Fruit fly (Drosophila melanogaster): ENCODE results near the gene CG8664.

DNA sequence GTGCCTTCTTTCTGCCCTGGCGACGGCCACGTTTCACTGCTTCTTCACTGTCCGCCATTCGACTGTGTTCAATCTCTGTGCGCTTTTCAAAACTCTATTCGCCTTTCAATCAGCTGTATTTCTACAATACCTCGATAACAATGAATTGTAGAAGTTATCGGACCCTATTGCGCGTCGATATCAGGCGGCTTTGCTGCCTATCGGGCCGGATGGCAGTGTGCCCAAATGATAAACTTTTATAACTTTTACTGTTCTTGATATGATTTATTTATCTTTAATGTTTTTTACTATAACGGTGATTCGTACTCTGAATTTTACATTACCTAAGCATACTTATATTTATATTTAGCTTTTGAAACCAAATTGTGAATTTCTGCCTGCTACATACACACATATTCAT lies 37.7 kb downstream of the CG8664 start, which contains the start of gene CG8915:
- no peak for TF ChIP-seq rn (GFP tag; IDR thresholded peaks at IDR 0.05)
- TF ChIP-seq D1 (tag; optimal IDR thresholded peaks at IDR 0.05) = no peak
- no peak for TF ChIP-seq CG9948 (tag; optimal IDR thresholded peaks at IDR 0.05)
- no peak for TF ChIP-seq EcR (GFP tag; optimal IDR thresholded peaks at IDR 0.05)
- no peak for TF ChIP-seq Pif1A (GFP tag; optimal IDR thresholded peaks at IDR 0.05)
- TF ChIP-seq CG15710 (tag; optimal IDR thresholded peaks at IDR 0.05) = no peak
- TF ChIP-seq Pif1B (GFP tag; optimal IDR thresholded peaks at IDR 0.05) = no peak
- TF ChIP-seq CG4496 (GFP tag; IDR thresholded peaks at IDR 0.05) = no peak
- TF ChIP-seq CG8159 (tag; optimal IDR thresholded peaks at IDR 0.05) = no peak

All from whole organism, pupa.